Fruit fly (Drosophila melanogaster): ENCODE results near the gene CG13060.

DNA sequence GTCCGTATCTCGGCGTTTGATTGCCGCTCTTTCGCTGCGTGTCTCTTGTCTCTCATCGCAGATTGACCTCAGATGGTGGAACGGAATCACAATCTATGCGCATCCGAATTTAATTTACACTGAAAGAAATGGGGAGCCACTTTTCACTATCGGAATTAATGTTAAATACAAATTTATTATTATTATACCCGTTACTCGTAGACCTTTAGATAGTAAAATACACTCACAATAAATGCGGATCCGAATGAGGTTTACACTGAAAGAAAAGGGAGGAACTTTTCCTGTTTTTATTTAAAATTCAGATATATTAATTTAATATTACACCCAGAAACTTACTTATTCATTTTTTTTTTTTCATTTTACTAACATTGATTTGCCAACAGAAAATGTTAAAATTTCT is 30.6 kb upstream of the CG13060 start:
- no peak for TF ChIP-seq Myc (optimal IDR thresholded peaks at IDR 0.05)
- TF ChIP-seq pan (optimal IDR thresholded peaks at IDR 0.05) = no peak
- no peak for TF ChIP-seq Dif (GFP tag; optimal IDR thresholded peaks at IDR 0.05; ENCODE audit: partially characterized antibody)
- TF ChIP-seq h (GFP tag; optimal IDR thresholded peaks at IDR 0.05) = no peak
- no peak for TF ChIP-seq Jra (GFP tag; optimal IDR thresholded peaks at IDR 0.05)
- no peak for TF ChIP-seq Dfd (GFP tag; optimal IDR thresholded peaks at IDR 0.05)
- peak in 1 of 2 experiments; percentile 9 for TF ChIP-seq foxo (GFP tag; optimal IDR thresholded peaks at IDR 0.05)
- no peak for TF ChIP-seq usp (GFP tag; optimal IDR thresholded peaks at IDR 0.05)
- TF ChIP-seq OdsH (GFP tag; optimal IDR thresholded peaks at IDR 0.05) = no peak
- TF ChIP-seq Hr78 (GFP tag; optimal IDR thresholded peaks at IDR 0.05) = no peak

All from whole organism, wandering third instar larva.